Worm (Caenorhabditis elegans) whole organism, late embryonic: ENCODE data around the gene C17H11.6.

Experiments used
- fax-1 ChIP-seq: sonication (generic microtip); optimal IDR thresholded peaks from 2 replicates; lab custom pipeline; 2016; ENCODE audit warnings: missing genotype, missing genetic modification characterization, missing compliant biosample characterization
- hlh-30 ChIP-seq: sonication (generic microtip); optimal IDR thresholded peaks from 2 replicates; lab custom pipeline; 2017; ENCODE audit warnings: antibody characterized with exemption, missing genetic modification characterization, missing compliant biosample characterization; ENCODE audit not compliant: insufficient read depth
- pha-4 ChIP-seq: fragments of 150-350 bp; optimal IDR thresholded peaks from 2 replicates; lab custom pipeline; 2018; ENCODE audit warnings: missing biosample characterization, missing genetic modification reagents, missing genetic modification characterization
- syd-9 ChIP-seq: sonication (generic microtip); optimal IDR thresholded peaks from 2 replicates; lab custom pipeline; 2016; ENCODE audit warnings: mild to moderate bottlenecking, missing genetic modification characterization, moderate library complexity, missing compliant biosample characterization
- unc-55 ChIP-seq: sonication (generic microtip); optimal IDR thresholded peaks from 2 replicates; lab custom pipeline; 2017; ENCODE audit warnings: missing biosample characterization, missing genetic modification reagents, missing genetic modification characterization

ce11 chrX:8151409-8151808 lies 52.2 kb downstream of the C17H11.6 start:
- TF ChIP-seq hlh-30 (tag; lab: Kevin White, UChicago) (no peak), syd-9 (tag; lab: Kevin White, UChicago) (no peak), unc-55 (GFP tag; lab: Kevin White, UChicago) (no peak), fax-1 (tag; lab: Kevin White, UChicago) (no peak), pha-4 (tag; lab: Kevin White, UChicago) (no peak)
